Worm (Caenorhabditis elegans) whole organism, early embryonic: ENCODE results near the gene ZC443.7.

Experiments
- B0310.2 ChIP-seq: sonication (generic microtip); optimal IDR thresholded peaks from 2 replicates; lab custom pipeline; 2016; ENCODE audit warnings: mild to moderate bottlenecking, missing genetic modification characterization, missing compliant biosample characterization
- F13C5.2 ChIP-seq: sonication (generic microtip); optimal IDR thresholded peaks from 2 replicates; lab custom pipeline; 2017; ENCODE audit warnings: mild to moderate bottlenecking, missing genetic modification characterization, inconsistent platforms, missing compliant biosample characterization
- aly-1 ChIP-seq: sonication (generic microtip); optimal IDR thresholded peaks from 2 replicates; lab custom pipeline; 2016; ENCODE audit warnings: missing genetic modification characterization, missing compliant biosample characterization
- ama-1 ChIP-seq: fragments of 150-350 bp; optimal IDR thresholded peaks from 2 replicates; lab custom pipeline; 2014
- ceh-13 ChIP-seq: fragments of 200-800 bp; sonication (Bioruptor generic); optimal IDR thresholded peaks from 2 replicates; lab custom pipeline; 2018; ENCODE audit warnings: mild to moderate bottlenecking, missing genetic modification characterization, missing compliant biosample characterization
- ceh-36 ChIP-seq: sonication (generic microtip); optimal IDR thresholded peaks from 2 replicates; lab custom pipeline; 2016; ENCODE audit warnings: missing genetic modification characterization, inconsistent platforms, missing compliant biosample characterization
- ets-7 ChIP-seq: sonication (generic microtip); optimal IDR thresholded peaks from 2 replicates; lab custom pipeline; 2016; ENCODE audit warnings: missing genotype, missing genetic modification characterization, missing compliant biosample characterization
- flt-1 ChIP-seq: fragments of 200-800 bp; sonication (Bioruptor generic); IDR thresholded peaks from 2 replicates; pipeline ENCODE4 v1.3.6; 2022; ENCODE audit warnings: missing genetic modification characterization, missing compliant biosample characterization
- hmbx-1 ChIP-seq: sonication (generic microtip); optimal IDR thresholded peaks from 2 replicates; lab custom pipeline; 2016; ENCODE audit warnings: mild to moderate bottlenecking, missing genetic modification characterization, missing compliant biosample characterization
- hmg-4 ChIP-seq: fragments of 200-800 bp; sonication (Bioruptor generic); optimal IDR thresholded peaks from 2 replicates; lab custom pipeline; 2018; ENCODE audit warnings: mild to moderate bottlenecking, missing genetic modification characterization, missing compliant biosample characterization
- hnd-1 ChIP-seq: sonication (generic microtip); optimal IDR thresholded peaks from 2 replicates; lab custom pipeline; 2016; ENCODE audit warnings: missing genetic modification characterization, missing compliant biosample characterization
- pes-1 ChIP-seq: fragments of 200-800 bp; sonication (Bioruptor generic); IDR thresholded peaks from 2 replicates; pipeline ENCODE4 v1.3.6; 2022; ENCODE audit warnings: missing genetic modification reagents, missing genetic modification characterization, missing compliant biosample characterization
- scrt-1 ChIP-seq: fragments of 200-800 bp; sonication (Bioruptor generic); IDR thresholded peaks from 2 replicates; pipeline ENCODE4 v1.3.6; 2022; ENCODE audit warnings: missing genetic modification characterization, missing compliant biosample characterization
- sea-1 ChIP-seq: fragments of 200-800 bp; sonication (Bioruptor generic); conservative IDR thresholded peaks from 2 replicates; pipeline ENCODE4 v1.3.6; 2022; ENCODE audit warnings: missing genetic modification characterization, missing compliant biosample characterization
- tbx-11 ChIP-seq: fragments of 200-800 bp; sonication (Bioruptor generic); IDR thresholded peaks from 2 replicates; pipeline ENCODE4 v1.3.6; 2022; ENCODE audit warnings: missing genetic modification characterization, missing compliant biosample characterization
- tbx-37 ChIP-seq: fragments of 200-800 bp; sonication (Bioruptor generic); conservative IDR thresholded peaks from 2 replicates; pipeline ENCODE4 v1.3.6; 2022; ENCODE audit warnings: missing genetic modification reagents, missing genetic modification characterization, missing compliant biosample characterization
- tra-4 ChIP-seq: sonication (generic microtip); optimal IDR thresholded peaks from 2 replicates; lab custom pipeline; 2017; ENCODE audit warnings: missing genetic modification characterization, missing compliant biosample characterization

The ZC443.7 gene

ce11 chrV:12822065-12822464 lies 15.8 kb downstream of the ZC443.7 start:
- TF ChIP-seq ceh-36 (tag; lab: Kevin White, UChicago) (no peak), ets-7 (tag; lab: Kevin White, UChicago) (no peak), ama-1 (lab: Kevin White, UChicago) (no peak), aly-1 (no peak), ceh-13 (GFP tag; lab: Kevin White, UChicago) (no peak), B0310.2 (tag; lab: Kevin White, UChicago) (no peak)

DNA sequence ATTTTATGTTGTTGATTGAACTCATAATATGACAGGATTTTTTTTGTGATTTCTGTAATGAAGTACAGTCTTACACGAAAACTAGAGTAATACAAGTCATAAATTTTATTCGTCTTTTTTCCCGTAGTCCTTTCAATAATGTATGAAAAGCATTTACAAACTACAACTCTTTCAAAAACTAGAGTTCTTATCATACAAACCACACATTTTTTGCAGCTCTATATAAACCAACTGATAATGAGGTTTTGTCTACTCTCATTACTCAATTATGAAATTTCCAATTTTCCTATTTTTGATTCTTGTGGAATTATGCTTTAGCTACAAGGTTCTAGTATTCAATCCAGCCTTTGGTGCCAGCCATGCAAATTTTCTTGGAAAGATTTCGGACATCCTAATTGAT lies 18.5 kb downstream of the ZC443.7 start, which contains the start of gene ugt-16:
TSS of gene ugt-16 (plus strand) at position 248 of the 400 bp plus-strand sequence.
- TF ChIP-seq aly-1 (no peak), scrt-1 (GFP tag; lab: Robert Waterston, UW) (no peak), hmbx-1 (tag; lab: Kevin White, UChicago) (no peak), B0310.2 (tag; lab: Kevin White, UChicago) (no peak), ceh-13 (GFP tag; lab: Kevin White, UChicago) (no peak), ama-1 (lab: Kevin White, UChicago) (no peak), ceh-36 (tag; lab: Kevin White, UChicago) (no peak), flt-1 (GFP tag; lab: Robert Waterston, UW) (no peak)

DNA sequence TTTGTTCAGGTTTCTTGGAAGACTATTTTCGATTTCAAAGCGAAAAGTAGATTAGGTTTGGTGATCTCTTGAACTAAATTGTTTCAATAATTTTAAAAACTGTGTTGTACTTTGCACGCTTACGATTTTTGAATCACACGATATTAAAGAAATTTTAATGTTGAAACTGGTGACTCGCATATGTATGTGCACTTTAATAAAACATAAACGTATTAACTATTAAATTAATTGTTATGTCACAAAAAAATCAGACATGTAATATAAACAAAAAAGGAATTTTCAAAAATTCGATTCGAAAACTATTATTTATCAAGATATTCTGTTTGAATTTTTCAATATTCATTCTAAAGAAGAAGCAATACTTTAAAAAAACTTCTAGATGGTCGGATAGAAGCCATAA lies 20.9 kb downstream of the ZC443.7 start, which contains the start of gene ugt-15:
TSS of gene ugt-15 (plus strand) at position 301 of the 400 bp plus-strand sequence.
- TF ChIP-seq hnd-1 (tag; lab: Kevin White, UChicago), result no peak
- no peak for TF ChIP-seq B0310.2 (tag; lab: Kevin White, UChicago)
- TF ChIP-seq F13C5.2 (tag; lab: Kevin White, UChicago), result no peak
- TF ChIP-seq tra-4 (tag; lab: Kevin White, UChicago), result no peak
- no peak for TF ChIP-seq sea-1 (GFP tag; lab: Robert Waterston, UW)
- no peak for TF ChIP-seq ama-1 (lab: Kevin White, UChicago)
- TF ChIP-seq scrt-1 (GFP tag; lab: Robert Waterston, UW), result no peak
- no peak for TF ChIP-seq hmbx-1 (tag; lab: Kevin White, UChicago)
- TF ChIP-seq pes-1 (GFP tag; lab: Robert Waterston, UW), result no peak
- TF ChIP-seq flt-1 (GFP tag; lab: Robert Waterston, UW), result no peak
- TF ChIP-seq hmg-4, result no peak
- no peak for TF ChIP-seq tbx-37 (GFP tag; lab: Robert Waterston, UW)
- no peak for TF ChIP-seq ceh-36 (tag; lab: Kevin White, UChicago)
- TF ChIP-seq ets-7 (tag; lab: Kevin White, UChicago), result no peak
- no peak for TF ChIP-seq aly-1
- no peak for TF ChIP-seq tbx-11 (GFP tag; lab: Robert Waterston, UW)
- no peak for TF ChIP-seq ceh-13 (GFP tag; lab: Kevin White, UChicago)

DNA sequence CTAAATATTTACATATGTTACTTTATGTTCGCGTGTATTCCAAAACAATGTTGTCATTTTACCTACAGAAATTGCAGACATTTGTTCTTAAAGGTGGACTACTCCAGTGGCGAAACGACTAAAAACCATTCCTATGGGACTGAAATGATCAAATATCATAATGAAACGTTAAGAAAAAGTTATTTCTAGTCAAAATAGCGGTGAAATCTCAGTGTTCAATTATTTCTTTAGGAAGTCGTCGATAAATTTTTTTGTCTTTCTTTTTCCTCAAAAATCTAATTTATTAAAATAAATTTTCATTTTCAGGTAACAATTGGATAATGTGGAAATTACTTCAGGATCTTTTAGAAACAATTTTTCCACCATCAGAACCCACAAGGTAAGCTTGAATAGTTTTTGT lies 29.1 kb downstream of the ZC443.7 start, which contains the start of gene C44H9.4:
TSS of gene C44H9.4 (plus strand) at position 301 of the 400 bp plus-strand sequence.
- TF ChIP-seq scrt-1 (GFP tag; lab: Robert Waterston, UW) (no peak), tra-4 (tag; lab: Kevin White, UChicago) (no peak), pes-1 (GFP tag; lab: Robert Waterston, UW) (no peak), hmg-4 (no peak), sea-1 (GFP tag; lab: Robert Waterston, UW) (no peak), ets-7 (tag; lab: Kevin White, UChicago) (no peak), hnd-1 (tag; lab: Kevin White, UChicago) (no peak), ama-1 (lab: Kevin White, UChicago) (no peak), aly-1 (no peak), ceh-36 (tag; lab: Kevin White, UChicago) (no peak), ceh-13 (GFP tag; lab: Kevin White, UChicago) (no peak), flt-1 (GFP tag; lab: Robert Waterston, UW) (no peak), tbx-11 (GFP tag; lab: Robert Waterston, UW) (no peak), F13C5.2 (tag; lab: Kevin White, UChicago) (no peak), B0310.2 (tag; lab: Kevin White, UChicago) (no peak), tbx-37 (GFP tag; lab: Robert Waterston, UW) (no peak), hmbx-1 (tag; lab: Kevin White, UChicago) (no peak)

ce11 chrV:12844748-12845147 lies 38.5 kb downstream of the ZC443.7 start:
- no peak for TF ChIP-seq tbx-37 (GFP tag; lab: Robert Waterston, UW)
- TF ChIP-seq ceh-36 (tag; lab: Kevin White, UChicago), result no peak
- no peak for TF ChIP-seq B0310.2 (tag; lab: Kevin White, UChicago)
- no peak for TF ChIP-seq pes-1 (GFP tag; lab: Robert Waterston, UW)
- TF ChIP-seq ama-1 (lab: Kevin White, UChicago), result no peak
- no peak for TF ChIP-seq hnd-1 (tag; lab: Kevin White, UChicago)
- no peak for TF ChIP-seq hmg-4
- no peak for TF ChIP-seq ceh-13 (GFP tag; lab: Kevin White, UChicago)

ce11 chrV:12845247-12845646 lies 39.0 kb downstream of the ZC443.7 start, which contains the start of gene C44H9.6:
Gene C44H9.6 (minus strand): TSS chrV:12845347.
- TF ChIP-seq F13C5.2 (tag; lab: Kevin White, UChicago) (no peak), aly-1 (no peak), sea-1 (GFP tag; lab: Robert Waterston, UW) (no peak), tra-4 (tag; lab: Kevin White, UChicago) (no peak), hmg-4 (no peak), ama-1 (lab: Kevin White, UChicago) (no peak), hnd-1 (tag; lab: Kevin White, UChicago) (no peak), tbx-11 (GFP tag; lab: Robert Waterston, UW) (no peak), flt-1 (GFP tag; lab: Robert Waterston, UW) (no peak), ceh-13 (GFP tag; lab: Kevin White, UChicago) (no peak), hmbx-1 (tag; lab: Kevin White, UChicago) (no peak)

DNA sequence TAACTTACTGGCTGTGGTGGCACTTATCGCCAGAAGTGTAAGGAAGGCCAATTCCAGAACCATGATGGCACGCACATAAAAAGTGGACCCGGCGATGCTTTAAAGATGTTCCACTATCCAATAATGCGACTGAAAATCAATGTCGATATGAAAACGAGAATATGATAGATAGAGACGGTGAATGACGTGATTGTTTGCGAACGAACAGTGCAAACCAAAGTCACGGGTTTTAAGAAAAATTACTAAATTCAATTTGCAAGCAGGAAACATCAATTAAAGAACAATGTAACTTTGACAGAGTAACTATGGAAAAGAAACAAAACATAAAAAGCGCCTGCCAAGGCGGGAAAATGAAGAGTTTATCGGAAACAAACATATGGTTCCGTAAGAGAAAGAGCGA lies 43.4 kb downstream of the ZC443.7 start, which contains the start of gene C44H9.5:
TSS of gene C44H9.5 (minus strand) at position 129 of the 400 bp plus-strand sequence.
- TF ChIP-seq F13C5.2 (tag; lab: Kevin White, UChicago), result no peak
- no peak for TF ChIP-seq tra-4 (tag; lab: Kevin White, UChicago)
- TF ChIP-seq ama-1 (lab: Kevin White, UChicago), result no peak
- no peak for TF ChIP-seq hnd-1 (tag; lab: Kevin White, UChicago)
